Worm (Caenorhabditis elegans) whole organism, late embryonic: ENCODE results near the gene F21H7.3.

ENCODE experiments used
- lin-11 ChIP-seq: fragments of 200-800 bp; sonication (Bioruptor generic); optimal IDR thresholded peaks from 2 replicates; lab custom pipeline; 2018; ENCODE audit warnings: mild to moderate bottlenecking, missing genetic modification characterization, missing compliant biosample characterization
- pqm-1 ChIP-seq: sonication (generic microtip); optimal IDR thresholded peaks from 2 replicates; lab custom pipeline; 2016; ENCODE audit warnings: missing genetic modification characterization, missing compliant biosample characterization

DNA sequence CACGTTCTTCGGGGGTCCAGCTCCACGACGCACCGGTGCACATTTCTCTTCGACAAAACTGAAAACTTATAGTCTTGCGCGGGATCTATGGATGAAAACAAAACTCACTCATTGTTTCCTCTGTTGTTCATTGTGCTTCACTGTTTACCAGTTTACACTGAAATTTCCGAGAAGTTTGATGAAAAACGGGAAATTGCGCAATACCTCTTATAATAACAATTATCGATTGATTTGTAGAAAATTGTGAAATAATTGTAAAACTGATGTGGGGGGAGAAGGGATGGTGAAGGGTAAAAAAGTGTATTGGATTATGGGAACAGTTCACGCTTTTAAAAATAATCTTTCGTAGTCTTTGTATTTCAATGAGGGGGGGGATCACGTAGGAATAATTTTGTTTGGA is 5.6 kb downstream of the F21H7.3 start:
- TF ChIP-seq pqm-1 (tag; lab: Kevin White, UChicago) (no peak), lin-11 (tag; lab: Kevin White, UChicago) (no peak)
